Fruit fly (Drosophila melanogaster) whole organism, prepupa: ENCODE measurements around the gene Mipp1.

ENCODE experiments used
- Blimp-1 ChIP-seq: fragments of 200-800 bp; sonication (Bioruptor generic); optimal IDR thresholded peaks from 3 replicates; lab custom pipeline; 2017; ENCODE audit warnings: missing biosample characterization, missing genetic modification characterization, mild to moderate bottlenecking, moderate library complexity, missing genetic modification reagents
- CG11294 ChIP-seq: fragments of 200-800 bp; sonication (Bioruptor generic); IDR thresholded peaks from 2 replicates; pipeline ENCODE4 v1.3.6; 2022; ENCODE audit warnings: missing biosample characterization, missing genetic modification characterization
- CG11762 ChIP-seq: fragments of 200-800 bp; sonication (Bioruptor generic); optimal IDR thresholded peaks from 3 replicates; lab custom pipeline; 2016; ENCODE audit warnings: missing biosample characterization, missing genetic modification characterization; ENCODE audit not compliant: insufficient read depth
- CG15336 ChIP-seq: fragments of 200-800 bp; sonication (Bioruptor generic); IDR thresholded peaks from 2 replicates; pipeline ENCODE4 v1.3.6; 2022; ENCODE audit warnings: missing biosample characterization, missing genetic modification characterization
- CG1621 ChIP-seq: fragments of 200-800 bp; sonication (Bioruptor generic); optimal IDR thresholded peaks from 3 replicates; lab custom pipeline; 2018; ENCODE audit warnings: missing biosample characterization, mild to moderate bottlenecking, missing genetic modification characterization
- CG3032 ChIP-seq: fragments of 200-800 bp; optimal IDR thresholded peaks from 2 replicates; lab custom pipeline; 2019; ENCODE audit warnings: missing biosample characterization, mild to moderate bottlenecking, missing genetic modification characterization, moderate library complexity
- CG32006 ChIP-seq: fragments of 200-800 bp; sonication (Bioruptor generic); optimal IDR thresholded peaks from 3 replicates; lab custom pipeline; 2017; ENCODE audit warnings: missing biosample characterization, mild to moderate bottlenecking, missing genetic modification characterization
- CG34406 ChIP-seq: fragments of 200-800 bp; sonication (Bioruptor generic); optimal IDR thresholded peaks from 3 replicates; lab custom pipeline; 2016; ENCODE audit warnings: missing biosample characterization, missing genetic modification characterization
- CG3919 ChIP-seq: fragments of 200-800 bp; sonication (Bioruptor generic); optimal IDR thresholded peaks from 3 replicates; lab custom pipeline; 2016; ENCODE audit warnings: missing biosample characterization, missing genetic modification characterization
- CG6276 ChIP-seq: fragments of 200-800 bp; sonication (Bioruptor generic); optimal IDR thresholded peaks from 2 replicates; lab custom pipeline; 2017; ENCODE audit warnings: missing biosample characterization, mild to moderate bottlenecking, missing genetic modification characterization
- CG6792 ChIP-seq: fragments of 200-800 bp; sonication (Bioruptor generic); optimal IDR thresholded peaks from 3 replicates; lab custom pipeline; 2016; ENCODE audit warnings: missing biosample characterization, missing genetic modification characterization
- CG8119 ChIP-seq: fragments of 200-800 bp; sonication (Bioruptor generic); IDR thresholded peaks from 3 replicates; pipeline ENCODE4 v1.3.6; 2022; ENCODE audit warnings: missing biosample characterization, missing genetic modification characterization
- CG8319 ChIP-seq: fragments of 200-800 bp; sonication (Bioruptor generic); optimal IDR thresholded peaks from 3 replicates; lab custom pipeline; 2016; ENCODE audit warnings: missing biosample characterization, missing genetic modification characterization
- CG9139 ChIP-seq: fragments of 200-800 bp; sonication (Bioruptor generic); optimal IDR thresholded peaks from 3 replicates; lab custom pipeline; 2017; ENCODE audit warnings: missing biosample characterization, mild to moderate bottlenecking, missing genetic modification characterization
- Ets21C ChIP-seq: fragments of 200-800 bp; sonication (Bioruptor generic); optimal IDR thresholded peaks from 3 replicates; lab custom pipeline; 2016; ENCODE audit warnings: missing biosample characterization, missing genetic modification characterization
- Hr38 ChIP-seq: sonication (Bioruptor generic); optimal IDR thresholded peaks from 2 replicates; lab custom pipeline; 2016; ENCODE audit warnings: missing biosample characterization, missing genetic modification characterization
- Hr39 ChIP-seq: fragments of 200-800 bp; sonication (Bioruptor generic); optimal IDR thresholded peaks from 2 replicates; lab custom pipeline; 2016; ENCODE audit warnings: missing biosample characterization, missing genetic modification characterization
- Hr4 ChIP-seq: fragments of 200-800 bp; sonication (Bioruptor generic); optimal IDR thresholded peaks from 3 replicates; lab custom pipeline; 2016; ENCODE audit warnings: missing biosample characterization, missing genetic modification characterization
- Lpt ChIP-seq: fragments of 200-800 bp; sonication (Bioruptor generic); optimal IDR thresholded peaks from 3 replicates; lab custom pipeline; 2016; ENCODE audit warnings: missing biosample characterization, missing genetic modification characterization
- OdsH ChIP-seq: fragments of 200-800 bp; sonication (Bioruptor generic); optimal IDR thresholded peaks from 3 replicates; lab custom pipeline; 2016; ENCODE audit warnings: missing biosample characterization, missing genetic modification characterization
- Smox ChIP-seq: fragments of 200-800 bp; sonication (Bioruptor generic); optimal IDR thresholded peaks from 3 replicates; lab custom pipeline; 2016; ENCODE audit warnings: missing biosample characterization, missing genetic modification characterization
- Sox14 ChIP-seq: fragments of 200-800 bp; sonication (Bioruptor generic); optimal IDR thresholded peaks from 3 replicates; lab custom pipeline; 2016; ENCODE audit warnings: missing biosample characterization, missing genetic modification characterization
- Sox15 ChIP-seq: fragments of 200-800 bp; sonication (Bioruptor generic); optimal IDR thresholded peaks from 3 replicates; lab custom pipeline; 2016; ENCODE audit warnings: missing biosample characterization, missing genetic modification characterization
- achi ChIP-seq: fragments of 200-800 bp; sonication (Bioruptor generic); optimal IDR thresholded peaks from 3 replicates; lab custom pipeline; 2016; ENCODE audit warnings: missing biosample characterization, missing genetic modification characterization
- acj6 ChIP-seq: fragments of 200-800 bp; sonication (Bioruptor generic); optimal IDR thresholded peaks from 3 replicates; lab custom pipeline; 2016; ENCODE audit warnings: missing biosample characterization, missing genetic modification characterization
- cyc ChIP-seq: fragments of 200-800 bp; sonication (Bioruptor generic); optimal IDR thresholded peaks from 3 replicates; lab custom pipeline; 2016; ENCODE audit warnings: missing biosample characterization, missing genetic modification characterization
- dac ChIP-seq: fragments of 200-800 bp; sonication (Bioruptor generic); optimal IDR thresholded peaks from 2 replicates; lab custom pipeline; 2017; ENCODE audit warnings: missing biosample characterization, mild to moderate bottlenecking, missing genetic modification characterization
- esn ChIP-seq: fragments of 200-800 bp; sonication (Bioruptor generic); optimal IDR thresholded peaks from 2 replicates; lab custom pipeline; 2016; ENCODE audit warnings: missing biosample characterization, mild to moderate bottlenecking, missing genetic modification characterization, moderate library complexity
- fd59A ChIP-seq: fragments of 200-800 bp; sonication (Bioruptor generic); optimal IDR thresholded peaks from 2 replicates; lab custom pipeline; 2017; ENCODE audit warnings: missing biosample characterization, mild to moderate bottlenecking, missing genetic modification characterization, missing genetic modification reagents
- fd85E ChIP-seq: fragments of 200-800 bp; sonication (Bioruptor generic); optimal IDR thresholded peaks from 3 replicates; lab custom pipeline; 2016; ENCODE audit warnings: missing biosample characterization, missing genetic modification characterization
- fkh ChIP-seq: fragments of 200-800 bp; sonication (Bioruptor generic); optimal IDR thresholded peaks from 3 replicates; lab custom pipeline; 2017; ENCODE audit warnings: missing biosample characterization, mild to moderate bottlenecking, missing genetic modification characterization, moderate library complexity
- lz ChIP-seq: fragments of 200-800 bp; sonication (Bioruptor generic); optimal IDR thresholded peaks from 3 replicates; lab custom pipeline; 2016; ENCODE audit warnings: missing biosample characterization, missing genetic modification characterization
- net ChIP-seq: fragments of 200-800 bp; sonication (Bioruptor generic); optimal IDR thresholded peaks from 3 replicates; lab custom pipeline; 2016; ENCODE audit warnings: missing biosample characterization, missing genetic modification characterization
- pdm3 ChIP-seq: fragments of 200-800 bp; sonication (Bioruptor generic); optimal IDR thresholded peaks from 3 replicates; lab custom pipeline; 2016; ENCODE audit warnings: missing biosample characterization, missing genetic modification characterization
- ss ChIP-seq, 2 experiments: fragments of 200-800 bp; sonication (Bioruptor generic); optimal IDR thresholded peaks; 2 replicates in 1 of 2; 3 replicates in 1 of 2; lab custom pipeline; 2017 to 2018; ENCODE audit warnings: mild to moderate bottlenecking in 2 of 2, missing biosample characterization in 2 of 2, missing genetic modification characterization in 2 of 2, moderate library complexity in 1 of 2
- svp ChIP-seq: fragments of 200-800 bp; sonication (Bioruptor generic); peaks from one replicate; lab custom pipeline; 2016; ENCODE audit warnings: missing biosample characterization, missing genetic modification characterization
- topi ChIP-seq: fragments of 200-800 bp; sonication (Bioruptor generic); optimal IDR thresholded peaks from 3 replicates; lab custom pipeline; 2016; ENCODE audit warnings: missing biosample characterization, missing genetic modification characterization

The Mipp1 gene

dm6 chr3L:16566700-16567221, 6.4 kb downstream of the Mipp1 start, which contains the start of gene UQCR-6.4L:
Gene UQCR-6.4L (plus strand): TSS chr3L:16566750.
- TF ChIP-seq CG6792 (GFP tag; lab: Kevin White, UChicago) = no peak
- TF ChIP-seq acj6 (GFP tag; lab: Kevin White, UChicago) = no peak
- no peak for TF ChIP-seq CG9139 (GFP tag; lab: Kevin White, UChicago)
- no peak for TF ChIP-seq esn (GFP tag; lab: Kevin White, UChicago)
- TF ChIP-seq Smox (GFP tag; lab: Kevin White, UChicago) = no peak

DNA sequence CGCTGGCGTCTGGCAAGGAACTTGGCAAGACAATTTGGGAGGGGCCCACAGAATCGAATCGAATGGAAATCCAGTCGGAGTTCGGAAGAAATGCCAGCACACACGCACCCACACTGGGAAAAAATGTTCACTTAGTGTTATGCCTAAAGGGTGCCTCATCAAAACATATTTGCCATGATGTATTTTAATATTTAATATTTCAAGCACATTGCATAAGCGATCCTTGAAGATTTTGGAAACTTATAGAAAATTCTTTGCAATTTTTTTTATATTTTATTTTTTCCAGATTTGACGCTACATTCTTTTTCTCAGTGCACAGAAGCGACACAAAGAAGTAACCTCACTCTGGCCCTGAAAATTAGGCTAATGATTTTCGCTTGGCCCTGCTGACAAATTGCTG, 7.0 kb downstream of the Mipp1 start:
- no peak for TF ChIP-seq Hr39 (GFP tag; lab: Kevin White, UChicago)
- TF ChIP-seq CG6792 (GFP tag; lab: Kevin White, UChicago) = no peak
- no peak for TF ChIP-seq ss (GFP tag; optimal IDR thresholded peaks at IDR 0.05; lab: Kevin White, UChicago)
- no peak for TF ChIP-seq esn (GFP tag; lab: Kevin White, UChicago)
- no peak for TF ChIP-seq svp (GFP tag; lab: Kevin White, UChicago)
- TF ChIP-seq, all 60 proteins: peak for 0

- no peak for TF ChIP-seq CG9139 (GFP tag; lab: Kevin White, UChicago)
- no peak for TF ChIP-seq cyc
- no peak for TF ChIP-seq esn (GFP tag; lab: Kevin White, UChicago)
- no peak for TF ChIP-seq CG3032 (tag; lab: Kevin White, UChicago)
- TF ChIP-seq fd85E (GFP tag; lab: Kevin White, UChicago) = no peak
- TF ChIP-seq Sox15 = no peak
- TF ChIP-seq CG8119 (GFP tag; lab: Robert Waterston, UW) = no peak
- no peak for TF ChIP-seq pdm3
- TF ChIP-seq fkh (GFP tag; lab: Kevin White, UChicago) = no peak
- no peak for TF ChIP-seq Ets21C
- no peak for TF ChIP-seq CG11294 (GFP tag; lab: Robert Waterston, UW)
- no peak for TF ChIP-seq achi (GFP tag; lab: Kevin White, UChicago)
- no peak for TF ChIP-seq Hr38
- TF ChIP-seq fd59A = no peak
- TF ChIP-seq topi (GFP tag; lab: Kevin White, UChicago) = no peak
- no peak for TF ChIP-seq CG6276
- TF ChIP-seq dac (GFP tag; lab: Kevin White, UChicago) = no peak
Measured at dm6 chr3L:16563361-16563760, 9.8 kb downstream of the Mipp1 start.

- no peak for TF ChIP-seq Hr39 (GFP tag; lab: Kevin White, UChicago)
- no peak for TF ChIP-seq CG1621 (tag; lab: Kevin White, UChicago)
- no peak for TF ChIP-seq Hr38
- TF ChIP-seq Blimp-1 (GFP tag; lab: Kevin White, UChicago) = no peak
- no peak for TF ChIP-seq CG11762 (GFP tag; lab: Kevin White, UChicago)
- no peak for TF ChIP-seq CG34406 (GFP tag; lab: Kevin White, UChicago)
Measured at dm6 chr3L:16556523-16556922, 16.6 kb downstream of the Mipp1 start, which contains the start of gene CG4229. Gene CG4229 (plus strand): TSS chr3L:16556823.

DNA sequence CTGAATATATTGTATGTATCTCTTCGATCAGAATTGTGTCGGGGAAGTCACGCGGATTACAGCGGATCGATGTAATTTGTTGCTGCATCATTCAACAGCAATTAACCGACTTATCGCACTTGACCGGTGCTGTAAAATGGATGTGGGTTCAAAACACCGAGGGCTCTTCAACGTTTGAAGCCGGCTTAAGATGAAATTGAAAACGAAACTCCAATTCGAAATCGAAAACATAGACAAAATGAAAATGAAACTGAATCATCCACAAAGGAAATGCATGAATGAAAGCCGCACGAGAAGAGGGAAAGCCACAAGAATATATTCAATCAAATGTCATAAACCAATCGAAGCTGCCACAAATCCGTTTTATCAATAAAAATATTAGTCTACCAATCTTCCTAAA, 27.0 kb downstream of the Mipp1 start:
- TF ChIP-seq CG6276 (no peak), CG3919 (GFP tag; lab: Kevin White, UChicago) (no peak), CG1621 (tag; lab: Kevin White, UChicago) (no peak)

- TF ChIP-seq net (no peak), Hr4 (GFP tag; lab: Kevin White, UChicago) (no peak), svp (GFP tag; lab: Kevin White, UChicago) (no peak), Lpt (GFP tag; lab: Kevin White, UChicago) (no peak), CG8319 (no peak), CG11762 (GFP tag; lab: Kevin White, UChicago) (no peak), CG32006 (GFP tag; lab: Kevin White, UChicago) (no peak), Sox14 (GFP tag; lab: Kevin White, UChicago) (no peak), OdsH (GFP tag; lab: Kevin White, UChicago) (no peak), CG15336 (GFP tag; lab: Robert Waterston, UW) (no peak), cyc (no peak), lz (GFP tag; lab: Kevin White, UChicago) (no peak)
Measured at dm6 chr3L:16545511-16545910, 27.6 kb downstream of the Mipp1 start, which contains the start of gene CG13033. Gene CG13033 (minus strand): TSS chr3L:16545628.
